Worm (Caenorhabditis elegans) whole organism, young adult: Measurements from ENCODE around the gene srt-7.

Experiments used
- B0336.3 ChIP-seq: fragments of 200-800 bp; sonication (Bioruptor generic); IDR thresholded peaks from 2 replicates; pipeline ENCODE4 v1.3.6; 2022; ENCODE audit warnings: missing genetic modification characterization, missing compliant biosample characterization
- D2030.7 ChIP-seq: fragments of 200-800 bp; sonication (Bioruptor generic); IDR thresholded peaks from 2 replicates; pipeline ENCODE4 v1.3.6; 2022; ENCODE audit warnings: missing genetic modification reagents, missing genetic modification characterization, missing compliant biosample characterization
- F33H1.4 ChIP-seq: fragments of 200-800 bp; sonication (Bioruptor generic); IDR thresholded peaks from 2 replicates; pipeline ENCODE4 v1.3.6; 2022; ENCODE audit warnings: missing genetic modification reagents, missing genetic modification characterization, missing compliant biosample characterization
- F49E8.2 ChIP-seq: sonication (generic microtip); optimal IDR thresholded peaks from 3 replicates; lab custom pipeline; 2017; ENCODE audit warnings: missing genetic modification characterization, mild to moderate bottlenecking, missing compliant biosample characterization, antibody characterized with exemption, moderate library complexity; ENCODE audit not compliant: insufficient read depth
- T07F8.4 ChIP-seq: sonication (generic microtip); optimal IDR thresholded peaks from 2 replicates; lab custom pipeline; 2016; ENCODE audit warnings: mild to moderate bottlenecking, missing genetic modification characterization, moderate library complexity, missing compliant biosample characterization
- T26A5.8 ChIP-seq: sonication (generic microtip); optimal IDR thresholded peaks from 2 replicates; lab custom pipeline; 2016; ENCODE audit warnings: missing genetic modification characterization, missing compliant biosample characterization
- Y53G8AR.9 ChIP-seq: fragments of 200-800 bp; sonication (Bioruptor generic); conservative IDR thresholded peaks from 2 replicates; pipeline ENCODE4 v1.3.6; 2022; ENCODE audit warnings: missing genetic modification reagents, missing genetic modification characterization, missing compliant biosample characterization
- Y56A3A.18 ChIP-seq: fragments of 200-800 bp; sonication (Bioruptor generic); IDR thresholded peaks from 2 replicates; pipeline ENCODE4 v1.3.6; 2022; ENCODE audit warnings: missing genetic modification reagents, missing genetic modification characterization, missing compliant biosample characterization
- Y67H2A.10 ChIP-seq: fragments of 200-800 bp; sonication (Bioruptor generic); conservative IDR thresholded peaks from 2 replicates; pipeline ENCODE4 v1.3.6; 2022; ENCODE audit warnings: missing genetic modification reagents, missing genetic modification characterization, missing compliant biosample characterization
- Y95B8A.8 ChIP-seq: fragments of 200-800 bp; sonication (Bioruptor generic); IDR thresholded peaks from 2 replicates; pipeline ENCODE4 v1.3.6; 2022; ENCODE audit warnings: missing genetic modification reagents, missing genetic modification characterization, missing compliant biosample characterization
- ZK185.1 ChIP-seq: sonication (generic microtip); optimal IDR thresholded peaks from 2 replicates; lab custom pipeline; 2016; ENCODE audit warnings: mild to moderate bottlenecking, missing genetic modification characterization, missing compliant biosample characterization; ENCODE audit not compliant: poor library complexity, severe bottlenecking
- attf-5 ChIP-seq: fragments of 200-800 bp; sonication (Bioruptor generic); optimal IDR thresholded peaks from 2 replicates; lab custom pipeline; 2018; ENCODE audit warnings: mild to moderate bottlenecking, missing genetic modification characterization, missing compliant biosample characterization
- bed-2 ChIP-seq: fragments of 200-800 bp; sonication (Bioruptor generic); IDR thresholded peaks from 2 replicates; pipeline ENCODE4 v1.3.6; 2022; ENCODE audit warnings: missing genetic modification reagents, missing genetic modification characterization, missing compliant biosample characterization
- cebp-2 ChIP-seq: fragments of 200-800 bp; sonication (Bioruptor generic); IDR thresholded peaks from 2 replicates; pipeline ENCODE4 v1.3.6; 2022; ENCODE audit warnings: missing genetic modification characterization, missing compliant biosample characterization
- ceh-58 ChIP-seq: fragments of 200-800 bp; sonication (Bioruptor generic); IDR thresholded peaks from 2 replicates; pipeline ENCODE4 v1.3.6; 2022; ENCODE audit warnings: missing genetic modification characterization, missing compliant biosample characterization
- dox-1 ChIP-seq: fragments of 200-800 bp; sonication (Bioruptor generic); IDR thresholded peaks from 2 replicates; pipeline ENCODE4 v1.3.6; 2022; ENCODE audit warnings: missing genetic modification reagents, missing genetic modification characterization, missing compliant biosample characterization
- egl-18 ChIP-seq: fragments of 200-800 bp; sonication (Bioruptor generic); IDR thresholded peaks from 2 replicates; pipeline ENCODE4 v1.3.6; 2022; ENCODE audit warnings: missing genetic modification reagents, missing genetic modification characterization, missing compliant biosample characterization
- egrh-3 ChIP-seq: fragments of 200-800 bp; sonication (Bioruptor generic); IDR thresholded peaks from 2 replicates; pipeline ENCODE4 v1.3.6; 2022; ENCODE audit warnings: missing genetic modification reagents, missing genetic modification characterization, missing compliant biosample characterization
- him-1 ChIP-seq: sonication (generic microtip); optimal IDR thresholded peaks from 2 replicates; lab custom pipeline; 2016; ENCODE audit warnings: missing genotype, missing genetic modification reagents, missing genetic modification characterization, missing compliant biosample characterization
- let-526 ChIP-seq: fragments of 200-800 bp; sonication (Bioruptor generic); IDR thresholded peaks from 2 replicates; pipeline ENCODE4 v1.3.6; 2022; ENCODE audit warnings: missing genetic modification reagents, missing genetic modification characterization, missing compliant biosample characterization
- lir-1 ChIP-seq: fragments of 200-800 bp; sonication (Bioruptor generic); conservative IDR thresholded peaks from 2 replicates; pipeline ENCODE4 v1.3.6; 2022; ENCODE audit warnings: missing genetic modification reagents, missing genetic modification characterization, missing compliant biosample characterization
- madf-3 ChIP-seq: fragments of 200-800 bp; sonication (Bioruptor generic); IDR thresholded peaks from 2 replicates; pipeline ENCODE4 v1.3.6; 2022; ENCODE audit warnings: missing genetic modification reagents, missing genetic modification characterization, missing compliant biosample characterization
- madf-6 ChIP-seq: fragments of 200-800 bp; sonication (Bioruptor generic); IDR thresholded peaks from 2 replicates; pipeline ENCODE4 v1.3.6; 2022; ENCODE audit warnings: missing genetic modification reagents, missing genetic modification characterization, missing compliant biosample characterization
- madf-8 ChIP-seq: fragments of 200-800 bp; sonication (Bioruptor generic); conservative IDR thresholded peaks from 2 replicates; pipeline ENCODE4 v1.3.6; 2022; ENCODE audit warnings: missing genetic modification reagents, missing genetic modification characterization, missing compliant biosample characterization
- nhr-179 ChIP-seq: sonication (generic microtip); optimal IDR thresholded peaks from 2 replicates; lab custom pipeline; 2016; ENCODE audit warnings: mild to moderate bottlenecking, missing genetic modification characterization, missing compliant biosample characterization
- pbrm-1 ChIP-seq: fragments of 200-800 bp; sonication (Bioruptor generic); IDR thresholded peaks from 2 replicates; pipeline ENCODE4 v1.3.6; 2022; ENCODE audit warnings: missing genetic modification reagents, missing genetic modification characterization, missing compliant biosample characterization
- rec-8 ChIP-seq, 2 experiments: sonication (generic microtip); optimal IDR thresholded peaks; 2 replicates each; lab custom pipeline; 2016; ENCODE audit warnings: mild to moderate bottlenecking in 2 of 2, missing genetic modification characterization in 2 of 2, missing genetic modification reagents in 2 of 2, missing genotype in 2 of 2, missing biosample characterization in 1 of 2, missing compliant biosample characterization in 1 of 2, moderate library complexity in 1 of 2
- snpc-1.3 ChIP-seq: sonication (generic microtip); optimal IDR thresholded peaks from 2 replicates; lab custom pipeline; 2017; ENCODE audit warnings: missing genetic modification characterization, mild to moderate bottlenecking, missing compliant biosample characterization, antibody characterized with exemption, moderate library complexity, missing genotype, missing genetic modification reagents; ENCODE audit not compliant: insufficient read depth
- snpc-4 ChIP-seq, 5 experiments: fragments of 150-350 bp in 1 of 5; sonication (generic microtip) in 4 of 5; optimal IDR thresholded peaks; 2 replicates each; lab custom pipeline; 2014 to 2018; ENCODE audit warnings: missing genetic modification characterization in 5 of 5, missing biosample characterization in 3 of 5, antibody characterized with exemption in 2 of 5, mild to moderate bottlenecking in 2 of 5, missing compliant biosample characterization in 2 of 5, missing genotype in 2 of 5, moderate library complexity in 2 of 5, missing genetic modification reagents in 1 of 5
- sptf-2 ChIP-seq: fragments of 200-800 bp; sonication (Bioruptor generic); optimal IDR thresholded peaks from 2 replicates; lab custom pipeline; 2018; ENCODE audit warnings: mild to moderate bottlenecking, missing genetic modification characterization, missing compliant biosample characterization
- tlf-1 ChIP-seq: fragments of 200-800 bp; sonication (Bioruptor generic); optimal IDR thresholded peaks from 2 replicates; lab custom pipeline; 2018; ENCODE audit warnings: mild to moderate bottlenecking, missing genetic modification characterization, missing compliant biosample characterization
- xnd-1 ChIP-seq: sonication (generic microtip); optimal IDR thresholded peaks from 2 replicates; lab custom pipeline; 2016; ENCODE audit warnings: missing genotype, missing genetic modification reagents, missing genetic modification characterization, missing compliant biosample characterization
- zfh-2 ChIP-seq: fragments of 200-800 bp; sonication (Bioruptor generic); conservative IDR thresholded peaks from 2 replicates; pipeline ENCODE4 v1.3.6; 2022; ENCODE audit warnings: missing genetic modification reagents, missing genetic modification characterization, missing compliant biosample characterization
- ztf-25 ChIP-seq: fragments of 200-800 bp; sonication (Bioruptor generic); IDR thresholded peaks from 2 replicates; pipeline ENCODE4 v1.3.6; 2022; ENCODE audit warnings: missing genetic modification reagents, missing genetic modification characterization, missing compliant biosample characterization

The srt-7 gene

DNA sequence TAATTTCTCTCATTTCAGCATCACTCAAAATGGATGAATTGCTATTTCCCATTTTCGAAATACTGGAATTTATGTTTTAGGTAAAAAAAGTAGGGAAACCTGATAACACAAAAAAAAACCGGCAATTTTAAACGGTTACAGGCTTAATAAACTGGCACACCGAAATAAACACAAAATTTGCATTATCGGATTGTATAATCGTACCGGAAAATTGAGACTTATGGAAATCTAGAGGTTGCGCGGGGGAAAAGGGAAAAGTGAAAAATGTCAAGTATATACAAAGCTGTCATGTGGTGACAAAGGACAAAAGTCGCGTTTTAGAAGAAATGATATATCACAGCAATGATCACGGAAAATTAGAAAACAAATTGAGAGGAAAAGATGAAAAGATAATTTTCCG lies 42.3 kb upstream of the srt-7 start, which contains the start of gene chpf-2:
TSS of gene chpf-2 (minus strand) at position 101 of the 400 bp plus-strand sequence.
- TF ChIP-seq him-1 (no peak), madf-6 (GFP tag; lab: Robert Waterston, UW) (no peak), snpc-1.3 (tag; lab: Kevin White, UChicago) (no peak), tlf-1 (GFP tag; lab: Kevin White, UChicago) (no peak), rec-8 (tag; optimal IDR thresholded peaks at IDR 0.05; lab: Kevin White, UChicago) (no peak), Y56A3A.18 (no peak), cebp-2 (GFP tag; lab: Robert Waterston, UW) (no peak), Y53G8AR.9 (GFP tag; lab: Robert Waterston, UW) (no peak), pbrm-1 (GFP tag; lab: Robert Waterston, UW) (no peak), egrh-3 (no peak), lir-1 (GFP tag; lab: Robert Waterston, UW) (no peak), F33H1.4 (GFP tag; lab: Robert Waterston, UW) (no peak), sptf-2 (no peak), ztf-25 (GFP tag; lab: Robert Waterston, UW) (no peak), Y67H2A.10 (GFP tag; lab: Robert Waterston, UW) (no peak), snpc-4 (GFP tag; optimal IDR thresholded peaks at IDR 0.05; lab: Kevin White, UChicago) (no peak), snpc-4 (tag; optimal IDR thresholded peaks at IDR 0.05; lab: Kevin White, UChicago) (no peak), ceh-58 (no peak), madf-8 (GFP tag; lab: Robert Waterston, UW) (no peak), egl-18 (GFP tag; lab: Robert Waterston, UW) (no peak)

ce11 chrV:3040930-3041329 lies 40.6 kb upstream of the srt-7 start:
- TF ChIP-seq let-526 (GFP tag; lab: Robert Waterston, UW) (no peak), attf-5 (GFP tag; lab: Kevin White, UChicago) (no peak), ceh-58 (no peak), bed-2 (GFP tag; lab: Robert Waterston, UW) (no peak), T07F8.4 (tag; lab: Kevin White, UChicago) (no peak), Y67H2A.10 (GFP tag; lab: Robert Waterston, UW) (no peak), B0336.3 (GFP tag; lab: Robert Waterston, UW) (no peak), nhr-179 (tag; lab: Kevin White, UChicago) (no peak), dox-1 (GFP tag; lab: Robert Waterston, UW) (no peak), F49E8.2 (no peak), xnd-1 (tag; lab: Kevin White, UChicago) (no peak), Y56A3A.18 (no peak), ZK185.1 (no peak)

DNA sequence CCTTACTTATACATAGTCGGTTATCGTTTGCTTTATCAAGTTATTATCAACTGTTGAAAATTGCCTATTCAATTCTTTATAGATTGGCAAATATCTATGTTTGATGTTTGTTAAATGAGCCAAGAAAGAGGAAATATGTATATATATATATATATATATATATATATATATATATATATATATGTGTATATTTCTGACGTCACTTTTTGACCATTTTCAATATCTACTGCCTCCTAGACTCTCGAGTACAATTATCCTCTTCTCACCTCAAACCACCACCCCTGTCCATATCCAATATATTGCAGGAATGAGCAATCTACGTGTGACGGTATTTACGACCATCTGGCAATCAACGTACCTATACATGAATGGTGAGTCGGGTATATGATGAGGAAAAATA lies 36.7 kb upstream of the srt-7 start, which contains the start of gene F59D6.1:
TSS of gene F59D6.1 (plus strand) at position 301 of the 400 bp plus-strand sequence.
- no peak for TF ChIP-seq T26A5.8 (tag; lab: Kevin White, UChicago)

- TF ChIP-seq madf-3 (GFP tag; lab: Robert Waterston, UW) = 0 out of 2 replicates have a peak, but pooled peaks have one; percentile 17
- no peak for TF ChIP-seq Y95B8A.8 (GFP tag; lab: Robert Waterston, UW)
- TF ChIP-seq D2030.7 (GFP tag; lab: Robert Waterston, UW) = no peak
- TF ChIP-seq ceh-58 = no peak
- TF ChIP-seq zfh-2 (GFP tag; lab: Robert Waterston, UW) = peak; percentile 78
Measured at ce11 chrV:3046364-3046763, 35.2 kb upstream of the srt-7 start.
